Worm (Caenorhabditis elegans) whole organism, late embryonic: ENCODE measurements around the gene F44E2.10.

Experiments used
- F13H6.1 ChIP-seq: sonication (generic microtip); optimal IDR thresholded peaks from 2 replicates; lab custom pipeline; 2016; ENCODE audit warnings: missing genetic modification characterization, missing compliant biosample characterization
- Y22D7AL.16 ChIP-seq: sonication (generic microtip); optimal IDR thresholded peaks from 2 replicates; lab custom pipeline; 2016; ENCODE audit warnings: missing genetic modification characterization, missing compliant biosample characterization
- ceh-14 ChIP-seq: sonication (generic microtip); optimal IDR thresholded peaks from 2 replicates; lab custom pipeline; 2016; ENCODE audit warnings: missing genotype, missing genetic modification characterization, missing compliant biosample characterization
- ceh-18 ChIP-seq: sonication (generic microtip); optimal IDR thresholded peaks from 2 replicates; lab custom pipeline; 2016; ENCODE audit warnings: missing genetic modification characterization, missing compliant biosample characterization
- ceh-19 ChIP-seq: fragments of 200-800 bp; sonication (Bioruptor generic); optimal IDR thresholded peaks from 2 replicates; lab custom pipeline; 2018; ENCODE audit warnings: mild to moderate bottlenecking, missing genetic modification characterization, missing compliant biosample characterization
- ceh-2 ChIP-seq: sonication (generic microtip); optimal IDR thresholded peaks from 2 replicates; lab custom pipeline; 2016; ENCODE audit warnings: missing genotype, missing genetic modification characterization, missing compliant biosample characterization
- ceh-22 ChIP-seq: sonication (generic microtip); optimal IDR thresholded peaks from 2 replicates; lab custom pipeline; 2017; ENCODE audit warnings: missing biosample characterization, missing genetic modification characterization
- ceh-30 ChIP-seq: fragments of 150-350 bp; optimal IDR thresholded peaks from 2 replicates; lab custom pipeline; 2014; ENCODE audit warnings: missing biosample characterization, missing genetic modification characterization
- ceh-31 ChIP-seq: sonication (generic microtip); optimal IDR thresholded peaks from 2 replicates; lab custom pipeline; 2016; ENCODE audit warnings: missing genetic modification characterization, missing compliant biosample characterization
- ceh-34 ChIP-seq: sonication (generic microtip); optimal IDR thresholded peaks from 2 replicates; lab custom pipeline; 2016; ENCODE audit warnings: mild to moderate bottlenecking, missing genetic modification characterization, missing compliant biosample characterization
- ceh-45 ChIP-seq: fragments of 200-800 bp; sonication (Bioruptor generic); IDR thresholded peaks from 2 replicates; pipeline ENCODE4 v1.3.6; 2022; ENCODE audit warnings: missing genetic modification reagents, missing genetic modification characterization, missing compliant biosample characterization
- ceh-48 ChIP-seq: sonication (generic microtip); optimal IDR thresholded peaks from 2 replicates; lab custom pipeline; 2016; ENCODE audit warnings: missing genetic modification characterization, inconsistent platforms, missing compliant biosample characterization
- ceh-9 ChIP-seq: sonication (generic microtip); optimal IDR thresholded peaks from 2 replicates; lab custom pipeline; 2016; ENCODE audit warnings: mild to moderate bottlenecking, missing genetic modification characterization, inconsistent platforms, missing compliant biosample characterization
- che-1 ChIP-seq: sonication (generic microtip); optimal IDR thresholded peaks from 2 replicates; lab custom pipeline; 2016; ENCODE audit warnings: mild to moderate bottlenecking, missing genetic modification characterization, missing compliant biosample characterization
- elt-4 ChIP-seq: sonication (generic microtip); optimal IDR thresholded peaks from 2 replicates; lab custom pipeline; 2016; ENCODE audit warnings: missing genetic modification characterization, missing compliant biosample characterization
- ets-4 ChIP-seq: sonication (generic microtip); optimal IDR thresholded peaks from 2 replicates; lab custom pipeline; 2016; ENCODE audit warnings: missing genetic modification characterization, missing compliant biosample characterization
- eyg-1 ChIP-seq: sonication (generic microtip); optimal IDR thresholded peaks from 2 replicates; lab custom pipeline; 2016; ENCODE audit warnings: missing genotype, missing genetic modification characterization, missing compliant biosample characterization
- fkh-10 ChIP-seq: fragments of 150-350 bp; optimal IDR thresholded peaks from 2 replicates; lab custom pipeline; 2014; ENCODE audit warnings: missing biosample characterization, missing genetic modification reagents, missing genetic modification characterization
- fkh-6 ChIP-seq: sonication (generic microtip); optimal IDR thresholded peaks from 2 replicates; lab custom pipeline; 2016; ENCODE audit warnings: missing genetic modification characterization, missing compliant biosample characterization
- hlh-15 ChIP-seq: sonication (generic microtip); optimal IDR thresholded peaks from 2 replicates; lab custom pipeline; 2016; ENCODE audit warnings: missing genetic modification characterization, missing compliant biosample characterization
- hlh-6 ChIP-seq: sonication (generic microtip); optimal IDR thresholded peaks from 2 replicates; lab custom pipeline; 2016; ENCODE audit warnings: missing genotype, missing genetic modification characterization, missing compliant biosample characterization
- hlh-8 ChIP-seq: sonication (generic microtip); optimal IDR thresholded peaks from 2 replicates; lab custom pipeline; 2016; ENCODE audit warnings: missing genotype, missing genetic modification characterization, missing compliant biosample characterization
- lim-6 ChIP-seq: sonication (generic microtip); optimal IDR thresholded peaks from 2 replicates; lab custom pipeline; 2016; ENCODE audit warnings: missing genetic modification characterization, missing compliant biosample characterization
- lin-11 ChIP-seq: fragments of 200-800 bp; sonication (Bioruptor generic); optimal IDR thresholded peaks from 2 replicates; lab custom pipeline; 2018; ENCODE audit warnings: mild to moderate bottlenecking, missing genetic modification characterization, missing compliant biosample characterization
- madf-2 ChIP-seq: sonication (generic microtip); optimal IDR thresholded peaks from 2 replicates; lab custom pipeline; 2017; ENCODE audit warnings: missing genetic modification characterization, missing compliant biosample characterization
- mec-3 ChIP-seq: sonication (generic microtip); optimal IDR thresholded peaks from 2 replicates; lab custom pipeline; 2016; ENCODE audit warnings: borderline replicate concordance, missing genetic modification characterization, missing compliant biosample characterization
- nfya-1 ChIP-seq: sonication (generic microtip); optimal IDR thresholded peaks from 2 replicates; lab custom pipeline; 2017; ENCODE audit warnings: missing genetic modification characterization, mild to moderate bottlenecking, missing compliant biosample characterization, antibody characterized with exemption, moderate library complexity
- nhr-11 ChIP-seq: fragments of 150-350 bp; optimal IDR thresholded peaks from 2 replicates; lab custom pipeline; 2014; ENCODE audit warnings: missing biosample characterization, missing genetic modification characterization
- odd-2 ChIP-seq: sonication (generic microtip); optimal IDR thresholded peaks from 2 replicates; lab custom pipeline; 2017; ENCODE audit warnings: antibody characterized with exemption, mild to moderate bottlenecking, missing genetic modification characterization, missing compliant biosample characterization
- pag-3 ChIP-seq: sonication (generic microtip); optimal IDR thresholded peaks from 2 replicates; lab custom pipeline; 2016; ENCODE audit warnings: missing compliant biosample characterization, missing genetic modification characterization, borderline replicate concordance
- pat-9 ChIP-seq: fragments of 200-800 bp; sonication (Bioruptor generic); optimal IDR thresholded peaks from 2 replicates; lab custom pipeline; 2018; ENCODE audit warnings: mild to moderate bottlenecking, missing genetic modification characterization, moderate library complexity, missing compliant biosample characterization
- pha-2 ChIP-seq: sonication (generic microtip); optimal IDR thresholded peaks from 2 replicates; lab custom pipeline; 2017; ENCODE audit warnings: mild to moderate bottlenecking, missing genetic modification characterization, missing compliant biosample characterization
- pqm-1 ChIP-seq: sonication (generic microtip); optimal IDR thresholded peaks from 2 replicates; lab custom pipeline; 2016; ENCODE audit warnings: missing genetic modification characterization, missing compliant biosample characterization
- pros-1 ChIP-seq: fragments of 150-350 bp; optimal IDR thresholded peaks from 2 replicates; lab custom pipeline; 2014; ENCODE audit warnings: missing biosample characterization, missing genetic modification reagents, missing genetic modification characterization
- ref-2 ChIP-seq: sonication (generic microtip); optimal IDR thresholded peaks from 2 replicates; lab custom pipeline; 2016; ENCODE audit warnings: missing genetic modification characterization, missing compliant biosample characterization
- sox-2 ChIP-seq: fragments of 200-800 bp; sonication (Bioruptor generic); IDR thresholded peaks from 2 replicates; pipeline ENCODE4 v1.3.6; 2022; ENCODE audit warnings: missing genetic modification reagents, missing genetic modification characterization, missing compliant biosample characterization
- sox-4 ChIP-seq: sonication (generic microtip); optimal IDR thresholded peaks from 2 replicates; lab custom pipeline; 2017; ENCODE audit warnings: mild to moderate bottlenecking, missing genetic modification characterization, inconsistent platforms, missing compliant biosample characterization
- tbx-2 ChIP-seq: sonication (generic microtip); optimal IDR thresholded peaks from 2 replicates; lab custom pipeline; 2016; ENCODE audit warnings: missing genetic modification characterization, missing compliant biosample characterization
- ttx-3 ChIP-seq: sonication (generic microtip); optimal IDR thresholded peaks from 2 replicates; lab custom pipeline; 2016; ENCODE audit warnings: missing genetic modification reagents, missing genetic modification characterization, missing compliant biosample characterization
- unc-3 ChIP-seq, 2 experiments: fragments of 200-800 bp in 1 of 2; sonication (Bioruptor generic) in 1 of 2; sonication (generic microtip) in 1 of 2; conservative IDR thresholded peaks in 1 of 2; optimal IDR thresholded peaks in 1 of 2; 2 replicates each; pipeline versions ENCODE4 v1.3.6 to Lab custom; 2016 to 2022; ENCODE audit warnings: missing compliant biosample characterization in 2 of 2, missing genetic modification characterization in 2 of 2, missing genetic modification reagents in 1 of 2
- unc-42 ChIP-seq: sonication (generic microtip); optimal IDR thresholded peaks from 2 replicates; lab custom pipeline; 2016; ENCODE audit warnings: missing genotype, missing genetic modification characterization, missing compliant biosample characterization
- zip-5 ChIP-seq: sonication (generic microtip); optimal IDR thresholded peaks from 2 replicates; lab custom pipeline; 2016; ENCODE audit warnings: missing genetic modification characterization, missing compliant biosample characterization
- ztf-16 ChIP-seq: sonication (generic microtip); optimal IDR thresholded peaks from 2 replicates; lab custom pipeline; 2017; ENCODE audit warnings: missing genetic modification characterization, missing compliant biosample characterization

The F44E2.10 gene

ce11 chrIII:8831059-8831750 lies at the start of gene F44E2.10:
Gene F44E2.10, minus strand, starts transcription at chrIII:8831109.
- no peak for TF ChIP-seq pha-2 (tag; lab: Kevin White, UChicago)
- TF ChIP-seq ceh-9 (tag; lab: Kevin White, UChicago): no peak
- TF ChIP-seq madf-2 (tag; lab: Kevin White, UChicago): no peak
- TF ChIP-seq pag-3 (tag; lab: Kevin White, UChicago): no peak
- no peak for TF ChIP-seq fkh-6
- no peak for TF ChIP-seq ceh-48 (tag; lab: Kevin White, UChicago)
- no peak for TF ChIP-seq pros-1 (tag; lab: Kevin White, UChicago)
- no peak for TF ChIP-seq ceh-45 (GFP tag; lab: Robert Waterston, UW)

ce11 chrIII:8878960-8879359 lies 48.1 kb upstream of the F44E2.10 start:
- TF ChIP-seq lim-6 (tag; lab: Kevin White, UChicago) (no peak), ceh-22 (no peak), ceh-30 (tag; lab: Kevin White, UChicago) (no peak), eyg-1 (tag; lab: Kevin White, UChicago) (no peak), che-1 (no peak), pros-1 (tag; lab: Kevin White, UChicago) (no peak), madf-2 (tag; lab: Kevin White, UChicago) (no peak), nhr-11 (tag; lab: Kevin White, UChicago) (no peak), pha-2 (tag; lab: Kevin White, UChicago) (no peak), mec-3 (tag; lab: Kevin White, UChicago) (no peak), ttx-3 (no peak), unc-3 (GFP tag; conservative IDR thresholded peaks at IDR 0.05; lab: Robert Waterston, UW) (no peak), unc-3 (tag; optimal IDR thresholded peaks at IDR 0.05; lab: Kevin White, UChicago) (no peak), ceh-31 (no peak), hlh-6 (tag; lab: Kevin White, UChicago) (no peak), hlh-15 (no peak), ceh-2 (tag; lab: Kevin White, UChicago) (no peak), ceh-34 (tag; lab: Kevin White, UChicago) (no peak), ceh-45 (GFP tag; lab: Robert Waterston, UW) (no peak)

ce11 chrIII:8877002-8877401 lies 46.1 kb upstream of the F44E2.10 start, which contains the start of gene K01F9.2:
Gene K01F9.2, minus strand, starts transcription at chrIII:8877128.
- TF ChIP-seq ets-4: no peak
- no peak for TF ChIP-seq fkh-6
- TF ChIP-seq unc-42 (tag; lab: Kevin White, UChicago): peak; percentile 85
- no peak for TF ChIP-seq zip-5 (tag; lab: Kevin White, UChicago)
- no peak for TF ChIP-seq elt-4 (tag; lab: Kevin White, UChicago)
- TF ChIP-seq, all 69 proteins: peak for 1

ce11 chrIII:8873990-8874668 lies 43.2 kb upstream of the F44E2.10 start:
- no peak for TF ChIP-seq zip-5 (tag; lab: Kevin White, UChicago)
- peak; percentile 94 for TF ChIP-seq ceh-31
- peak; percentile 75 for TF ChIP-seq ceh-14
- TF ChIP-seq ceh-18 (tag; lab: Kevin White, UChicago): peak; percentile 95
- TF ChIP-seq ceh-19 (GFP tag; lab: Kevin White, UChicago): no peak
- TF ChIP-seq fkh-6: peak; percentile 51
- TF ChIP-seq lin-11: no peak
- TF ChIP-seq unc-3 (GFP tag; conservative IDR thresholded peaks at IDR 0.05; lab: Robert Waterston, UW): no peak
- TF ChIP-seq unc-3 (tag; optimal IDR thresholded peaks at IDR 0.05; lab: Kevin White, UChicago): peak; percentile 61
- TF ChIP-seq ref-2 (tag; lab: Kevin White, UChicago): peak; percentile 74
- no peak for TF ChIP-seq hlh-15
- peak; percentile 23 for TF ChIP-seq che-1
- TF ChIP-seq Y22D7AL.16 (tag; lab: Kevin White, UChicago): no peak
- no peak for TF ChIP-seq odd-2
- peak; percentile 14 for TF ChIP-seq pqm-1 (tag; lab: Kevin White, UChicago)
- TF ChIP-seq F13H6.1: no peak
- TF ChIP-seq fkh-10 (GFP tag; lab: Kevin White, UChicago): no peak
- TF ChIP-seq ztf-16 (tag; lab: Kevin White, UChicago): peak; percentile 36
- TF ChIP-seq tbx-2 (tag; lab: Kevin White, UChicago): peak; percentile 90
- peak; percentile 17 for TF ChIP-seq madf-2 (tag; lab: Kevin White, UChicago)
- no peak for TF ChIP-seq elt-4 (tag; lab: Kevin White, UChicago)
- TF ChIP-seq pha-2 (tag; lab: Kevin White, UChicago): no peak
- TF ChIP-seq nfya-1 (tag; lab: Kevin White, UChicago): peak; percentile 94
- peak; percentile 75 for TF ChIP-seq hlh-8 (tag; lab: Kevin White, UChicago)
- TF ChIP-seq sox-2: no peak
- no peak for TF ChIP-seq sox-4 (tag; lab: Kevin White, UChicago)
- TF ChIP-seq ceh-22: no peak
- TF ChIP-seq pat-9 (tag; lab: Kevin White, UChicago): peak; percentile 64
